Fruit fly (Drosophila melanogaster) Kc167 (cell line): ENCODE results near the gene CG15922.

ENCODE experiments used
- Myc ChIP-seq: fragments of >200 bp; optimal IDR thresholded peaks from 2 replicates; lab custom pipeline; 2017; ENCODE audit warnings: missing external identifiers
- Sin3A ChIP-seq: fragments of >200 bp; optimal IDR thresholded peaks from 2 replicates; lab custom pipeline; 2018; ENCODE audit warnings: missing external identifiers
- h ChIP-seq: fragments of >200 bp; optimal IDR thresholded peaks from 3 replicates; lab custom pipeline; 2018; ENCODE audit warnings: missing external identifiers
- insv ChIP-seq: fragments of >200 bp; optimal IDR thresholded peaks from 3 replicates; lab custom pipeline; 2018; ENCODE audit warnings: missing external identifiers
- psq ChIP-seq: fragments of >200 bp; optimal IDR thresholded peaks from 2 replicates; lab custom pipeline; 2017; ENCODE audit warnings: missing external identifiers
- ttk ChIP-seq: sonication (Bioruptor generic); optimal IDR thresholded peaks from 2 replicates; lab custom pipeline; 2017; ENCODE audit warnings: missing external identifiers

dm6 chr3R:20586409-20586808 lies 26.3 kb upstream of the CG15922 start:
- TF ChIP-seq psq (no peak), Sin3A (lab: Kevin White, UChicago) (no peak), h (lab: Kevin White, UChicago) (no peak), Myc (lab: Kevin White, UChicago) (no peak), ttk (no peak), insv (lab: Kevin White, UChicago) (no peak)
